Worm (Caenorhabditis elegans) whole organism, L1 larva: ENCODE data around the gene F22E12.3.

Experiments used
- C04F5.9 ChIP-seq: sonication (generic microtip); optimal IDR thresholded peaks from 2 replicates; lab custom pipeline; 2016; ENCODE audit warnings: missing genetic modification characterization, missing compliant biosample characterization
- F16B12.6 ChIP-seq: fragments of 150-350 bp; optimal IDR thresholded peaks from 2 replicates; lab custom pipeline; 2014; ENCODE audit warnings: missing biosample characterization, missing genetic modification characterization
- Y116A8C.19 ChIP-seq: sonication (generic microtip); optimal IDR thresholded peaks from 2 replicates; lab custom pipeline; 2016; ENCODE audit warnings: missing compliant biosample characterization, missing genetic modification characterization, borderline replicate concordance
- alr-1 ChIP-seq: fragments of 200-800 bp; sonication (Bioruptor generic); optimal IDR thresholded peaks from 2 replicates; lab custom pipeline; 2018; ENCODE audit warnings: borderline replicate concordance, mild to moderate bottlenecking, missing genetic modification characterization, missing compliant biosample characterization
- ama-1 ChIP-seq: fragments of 150-350 bp; optimal IDR thresholded peaks from 2 replicates; lab custom pipeline; 2014
- blmp-1 ChIP-seq: fragments of 150-350 bp; optimal IDR thresholded peaks from 2 replicates; lab custom pipeline; 2014; ENCODE audit warnings: missing biosample characterization, missing genetic modification characterization
- ceh-82 ChIP-seq, 3 experiments: fragments of 150-350 bp in 1 of 3; sonication (generic microtip) in 2 of 3; optimal IDR thresholded peaks; 2 replicates each; lab custom pipeline; 2014 to 2017; ENCODE audit warnings: missing biosample characterization in 3 of 3, missing genetic modification characterization in 3 of 3
- ceh-90 ChIP-seq: sonication (generic microtip); optimal IDR thresholded peaks from 2 replicates; lab custom pipeline; 2016; ENCODE audit warnings: missing genetic modification characterization, missing compliant biosample characterization
- ces-1 ChIP-seq: fragments of 150-350 bp; optimal IDR thresholded peaks from 2 replicates; lab custom pipeline; 2014; ENCODE audit warnings: missing biosample characterization, missing genetic modification reagents, missing genetic modification characterization
- efl-1 ChIP-seq, 4 experiments: fragments of 150-350 bp; optimal IDR thresholded peaks in 3 of 4; peaks in 1 of 4; 1 replicate in 1 of 4; 2 replicates in 3 of 4; lab custom pipeline; 2014; ENCODE audit warnings: missing biosample characterization in 2 of 4, missing genetic modification characterization in 2 of 4, missing genetic modification reagents in 2 of 4
- elt-2 ChIP-seq: sonication (generic microtip); optimal IDR thresholded peaks from 2 replicates; lab custom pipeline; 2016; ENCODE audit warnings: missing genetic modification characterization, mild to moderate bottlenecking, inconsistent platforms, missing compliant biosample characterization, missing genetic modification reagents
- fkh-10 ChIP-seq: sonication (generic microtip); optimal IDR thresholded peaks from 2 replicates; lab custom pipeline; 2017; ENCODE audit warnings: missing biosample characterization, missing genetic modification reagents, missing genetic modification characterization
- fkh-8 ChIP-seq: sonication (generic microtip); optimal IDR thresholded peaks from 2 replicates; lab custom pipeline; 2016; ENCODE audit warnings: mild to moderate bottlenecking, missing genetic modification characterization, missing compliant biosample characterization
- fos-1 ChIP-seq: fragments of 150-350 bp; optimal IDR thresholded peaks from 2 replicates; lab custom pipeline; 2014; ENCODE audit warnings: missing biosample characterization, missing genetic modification characterization
- hlh-17 ChIP-seq: fragments of 200-800 bp; sonication (Bioruptor generic); optimal IDR thresholded peaks from 2 replicates; lab custom pipeline; 2018; ENCODE audit warnings: missing genetic modification characterization, mild to moderate bottlenecking, missing compliant biosample characterization, moderate library complexity, borderline replicate concordance
- isw-1 ChIP-seq: fragments of 200-800 bp; sonication (Bioruptor generic); IDR thresholded peaks from 2 replicates; pipeline ENCODE4 v1.3.6; 2022; ENCODE audit warnings: missing genetic modification characterization, missing compliant biosample characterization
- lin-13 ChIP-seq: fragments of 150-350 bp; optimal IDR thresholded peaks from 2 replicates; lab custom pipeline; 2014; ENCODE audit warnings: missing biosample characterization, missing genetic modification reagents, missing genetic modification characterization
- lin-14 ChIP-seq: fragments of 200-800 bp; sonication (Bioruptor generic); optimal IDR thresholded peaks from 2 replicates; lab custom pipeline; 2018; ENCODE audit warnings: mild to moderate bottlenecking, missing genetic modification characterization, moderate library complexity, missing compliant biosample characterization
- lin-15B ChIP-seq: fragments of 150-350 bp; sonication (generic microtip); optimal IDR thresholded peaks from 3 replicates; lab custom pipeline; 2014; ENCODE audit warnings: missing biosample characterization, missing genetic modification characterization
- lin-35 ChIP-seq, 2 experiments: fragments of 150-350 bp; optimal IDR thresholded peaks; 2 replicates each; lab custom pipeline; 2014; ENCODE audit warnings: missing biosample characterization in 2 of 2, missing genetic modification characterization in 2 of 2, missing genetic modification reagents in 2 of 2
- lin-39 ChIP-seq: fragments of 150-350 bp; optimal IDR thresholded peaks from 2 replicates; lab custom pipeline; 2014; ENCODE audit warnings: missing biosample characterization, missing genetic modification reagents, missing genetic modification characterization
- lir-3 ChIP-seq: sonication (generic microtip); optimal IDR thresholded peaks from 2 replicates; lab custom pipeline; 2016; ENCODE audit warnings: mild to moderate bottlenecking, missing genetic modification characterization, moderate library complexity, missing compliant biosample characterization; ENCODE audit not compliant: poor library complexity
- lsy-2 ChIP-seq, 2 experiments: fragments of 150-350 bp; optimal IDR thresholded peaks; 2 replicates each; lab custom pipeline; 2014; ENCODE audit warnings: missing biosample characterization in 2 of 2, missing genetic modification characterization in 2 of 2
- mab-9 ChIP-seq: fragments of 200-800 bp; sonication (Bioruptor generic); IDR thresholded peaks from 2 replicates; pipeline ENCODE4 v1.3.6; 2022; ENCODE audit warnings: missing genetic modification reagents, missing genetic modification characterization, missing compliant biosample characterization
- mdl-1 ChIP-seq, 2 experiments: fragments of 150-350 bp; optimal IDR thresholded peaks; 2 replicates each; lab custom pipeline; 2014 to 2017; ENCODE audit warnings: missing biosample characterization in 2 of 2, missing genetic modification characterization in 2 of 2, inconsistent platforms in 1 of 2
- mef-2 ChIP-seq: fragments of 150-350 bp; optimal IDR thresholded peaks from 2 replicates; lab custom pipeline; 2014; ENCODE audit warnings: missing biosample characterization, missing genetic modification characterization
- mep-1 ChIP-seq: fragments of 150-350 bp; optimal IDR thresholded peaks from 2 replicates; lab custom pipeline; 2014; ENCODE audit warnings: missing biosample characterization, missing genetic modification characterization
- nhr-11 ChIP-seq: fragments of 150-350 bp; optimal IDR thresholded peaks from 2 replicates; lab custom pipeline; 2014; ENCODE audit warnings: missing biosample characterization, missing genetic modification characterization
- nhr-12 ChIP-seq: sonication (generic microtip); optimal IDR thresholded peaks from 2 replicates; lab custom pipeline; 2017; ENCODE audit warnings: missing biosample characterization, missing genetic modification characterization
- nhr-19 ChIP-seq: fragments of 200-800 bp; sonication (Bioruptor generic); conservative IDR thresholded peaks from 2 replicates; pipeline ENCODE4 v1.3.6; 2022; ENCODE audit warnings: missing genetic modification characterization, missing compliant biosample characterization
- nhr-20 ChIP-seq: sonication (generic microtip); optimal IDR thresholded peaks from 2 replicates; lab custom pipeline; 2016; ENCODE audit warnings: mild to moderate bottlenecking, missing genetic modification characterization, missing compliant biosample characterization
- nhr-47 ChIP-seq: sonication (generic microtip); optimal IDR thresholded peaks from 2 replicates; lab custom pipeline; 2016; ENCODE audit warnings: mild to moderate bottlenecking, missing genetic modification characterization, moderate library complexity, missing compliant biosample characterization
- nhr-71 ChIP-seq: sonication (generic microtip); optimal IDR thresholded peaks from 2 replicates; lab custom pipeline; 2016; ENCODE audit warnings: mild to moderate bottlenecking, missing genetic modification characterization, moderate library complexity, missing compliant biosample characterization
- nhr-84 ChIP-seq: sonication (generic microtip); optimal IDR thresholded peaks from 2 replicates; lab custom pipeline; 2017; ENCODE audit warnings: missing biosample characterization, missing genetic modification characterization
- pqm-1 ChIP-seq: sonication (generic microtip); optimal IDR thresholded peaks from 3 replicates; lab custom pipeline; 2017; ENCODE audit warnings: missing biosample characterization, missing genetic modification characterization
- snpc-4 ChIP-seq: fragments of 150-350 bp; optimal IDR thresholded peaks from 2 replicates; lab custom pipeline; 2014; ENCODE audit warnings: missing biosample characterization, missing genetic modification characterization
- sptf-1 ChIP-seq: fragments of 150-350 bp; optimal IDR thresholded peaks from 2 replicates; lab custom pipeline; 2014; ENCODE audit warnings: missing biosample characterization, missing genetic modification characterization
- unc-62 ChIP-seq: fragments of 150-350 bp; optimal IDR thresholded peaks from 2 replicates; lab custom pipeline; 2014; ENCODE audit warnings: missing biosample characterization, missing genetic modification reagents, missing genetic modification characterization
- unc-86 ChIP-seq: sonication (generic microtip); optimal IDR thresholded peaks from 2 replicates; lab custom pipeline; 2016; ENCODE audit warnings: missing genetic modification characterization, missing compliant biosample characterization
- vab-15 ChIP-seq: sonication (generic microtip); optimal IDR thresholded peaks from 2 replicates; lab custom pipeline; 2017; ENCODE audit warnings: missing genotype, mild to moderate bottlenecking, missing genetic modification characterization, missing compliant biosample characterization
- zag-1 ChIP-seq: fragments of 150-350 bp; optimal IDR thresholded peaks from 2 replicates; lab custom pipeline; 2014; ENCODE audit warnings: missing biosample characterization, missing genetic modification characterization
- zip-4 ChIP-seq: fragments of 200-800 bp; sonication (Bioruptor generic); optimal IDR thresholded peaks from 2 replicates; lab custom pipeline; 2018; ENCODE audit warnings: mild to moderate bottlenecking, missing genetic modification characterization, moderate library complexity, missing compliant biosample characterization

Gene F22E12.3

ce11 chrV:10469845-10470244 is 6.7 kb upstream of the F22E12.3 start:
- no peak for TF ChIP-seq fos-1
- no peak for TF ChIP-seq unc-62 (GFP tag; lab: Kevin White, UChicago)
- TF ChIP-seq F16B12.6, result no peak
- TF ChIP-seq unc-86 (tag; lab: Kevin White, UChicago), result no peak
- TF ChIP-seq sptf-1 (tag; lab: Kevin White, UChicago), result no peak
- no peak for TF ChIP-seq efl-1 (optimal IDR thresholded peaks at IDR 0.05; lab: Kevin White, UChicago)
- peak in 1 of 2 experiments; percentile 71 for TF ChIP-seq efl-1 (GFP tag; optimal IDR thresholded peaks at IDR 0.05 in 1 of 2; lab: Kevin White, UChicago)
- TF ChIP-seq elt-2 (tag; lab: Kevin White, UChicago), result no peak
- no peak for TF ChIP-seq lsy-2 (tag; optimal IDR thresholded peaks at IDR 0.05; lab: Kevin White, UChicago)
- TF ChIP-seq zag-1 (tag; lab: Kevin White, UChicago), result no peak
- no peak for TF ChIP-seq lin-15B (tag; lab: Kevin White, UChicago)
- TF ChIP-seq fkh-8, result peak; percentile 12
- no peak for TF ChIP-seq C04F5.9 (tag; lab: Kevin White, UChicago)
- no peak for TF ChIP-seq vab-15 (tag; lab: Kevin White, UChicago)
- no peak for TF ChIP-seq mab-9 (GFP tag; lab: Robert Waterston, UW)
- TF ChIP-seq, all 84 proteins: peak for 2

ce11 chrV:10468709-10469108 is 5.5 kb upstream of the F22E12.3 start:
- TF ChIP-seq mdl-1 (tag; optimal IDR thresholded peaks at IDR 0.05; lab: Kevin White, UChicago), result no peak
- no peak for TF ChIP-seq nhr-11 (tag; lab: Kevin White, UChicago)
- no peak for TF ChIP-seq hlh-17
- TF ChIP-seq unc-62 (GFP tag; lab: Kevin White, UChicago), result no peak
- no peak for TF ChIP-seq snpc-4 (tag; lab: Kevin White, UChicago)
- TF ChIP-seq blmp-1, result no peak
- TF ChIP-seq Y116A8C.19 (tag; lab: Kevin White, UChicago), result no peak
- no peak for TF ChIP-seq unc-86 (tag; lab: Kevin White, UChicago)
- no peak for TF ChIP-seq nhr-71
- no peak for TF ChIP-seq sptf-1 (tag; lab: Kevin White, UChicago)
- TF ChIP-seq, all 84 proteins: peak for 0

- TF ChIP-seq fkh-8, result no peak
- TF ChIP-seq alr-1 (tag; lab: Kevin White, UChicago), result no peak
- TF ChIP-seq nhr-20 (tag; lab: Kevin White, UChicago), result peak; percentile 8
- TF ChIP-seq nhr-84 (tag; lab: Kevin White, UChicago), result no peak
- TF ChIP-seq elt-2 (tag; lab: Kevin White, UChicago), result peak; percentile 68
- TF ChIP-seq mdl-1 (tag; optimal IDR thresholded peaks at IDR 0.05; lab: Kevin White, UChicago), result peak in 1 of 2 experiments; percentile 27
- peak; percentile 64 for TF ChIP-seq ama-1 (lab: Kevin White, UChicago)
- TF ChIP-seq lin-35 (GFP tag; optimal IDR thresholded peaks at IDR 0.05; lab: Kevin White, UChicago), result peak in 1 of 2 experiments; percentile 32
- peak; percentile 5 for TF ChIP-seq mep-1
- peak; percentile 32 for TF ChIP-seq nhr-71
- TF ChIP-seq lin-14 (GFP tag; lab: Kevin White, UChicago), result peak; percentile 15
Observed at ce11 chrV:10468190-10468589, 5.0 kb upstream of the F22E12.3 start, which contains the start of gene egl-9. TSS of gene egl-9 (plus strand) at chrV:10468517.

ce11 chrV:10467659-10468058 is 4.5 kb upstream of the F22E12.3 start:
- TF ChIP-seq zip-4 (GFP tag; lab: Kevin White, UChicago), result no peak
- no peak for TF ChIP-seq lir-3
- no peak for TF ChIP-seq fkh-10 (GFP tag; lab: Kevin White, UChicago)
- TF ChIP-seq mab-9 (GFP tag; lab: Robert Waterston, UW), result no peak
- TF ChIP-seq fos-1, result no peak
- no peak for TF ChIP-seq lin-39 (tag; lab: Kevin White, UChicago)
- no peak for TF ChIP-seq Y116A8C.19 (tag; lab: Kevin White, UChicago)
- TF ChIP-seq hlh-17, result no peak
- no peak for TF ChIP-seq ceh-82 (tag; optimal IDR thresholded peaks at IDR 0.05; lab: Kevin White, UChicago)
- no peak for TF ChIP-seq lin-13 (GFP tag; lab: Kevin White, UChicago)
- TF ChIP-seq nhr-12 (tag; lab: Kevin White, UChicago), result no peak
- TF ChIP-seq ces-1, result no peak
- TF ChIP-seq nhr-47, result no peak
- TF ChIP-seq ceh-90 (tag; lab: Kevin White, UChicago), result no peak
- no peak for TF ChIP-seq pqm-1 (tag; lab: Kevin White, UChicago)
- TF ChIP-seq mef-2, result no peak
- no peak for TF ChIP-seq vab-15 (tag; lab: Kevin White, UChicago)
- no peak for TF ChIP-seq nhr-19 (GFP tag; lab: Robert Waterston, UW)
- no peak for TF ChIP-seq lin-35 (GFP tag; optimal IDR thresholded peaks at IDR 0.05; lab: Kevin White, UChicago)
- TF ChIP-seq isw-1, result no peak
- TF ChIP-seq, all 84 proteins: peak for 0
